Worm (Caenorhabditis elegans) whole organism, late embryonic: ENCODE measurements around the gene clec-55.
A peak's percentile ranks its signal among the peaks of the same experiment; 100 is the strongest.

Experiments
- C08G9.2 ChIP-seq: sonication (generic microtip); optimal IDR thresholded peaks from 2 replicates; lab custom pipeline; 2016; ENCODE audit warnings: mild to moderate bottlenecking, missing genetic modification characterization, moderate library complexity, missing compliant biosample characterization
- C38D4.7 ChIP-seq: fragments of 200-800 bp; sonication (Bioruptor generic); optimal IDR thresholded peaks from 2 replicates; lab custom pipeline; 2018; ENCODE audit warnings: mild to moderate bottlenecking, missing genetic modification characterization, moderate library complexity, missing compliant biosample characterization
- F13H6.1 ChIP-seq: sonication (generic microtip); optimal IDR thresholded peaks from 2 replicates; lab custom pipeline; 2016; ENCODE audit warnings: missing genetic modification characterization, missing compliant biosample characterization
- K02D7.2 ChIP-seq: sonication (generic microtip); optimal IDR thresholded peaks from 2 replicates; lab custom pipeline; 2017; ENCODE audit warnings: mild to moderate bottlenecking, missing genetic modification characterization, missing compliant biosample characterization
- K09A11.1 ChIP-seq: sonication (generic microtip); optimal IDR thresholded peaks from 2 replicates; lab custom pipeline; 2017; ENCODE audit warnings: antibody characterized with exemption, mild to moderate bottlenecking, missing genetic modification characterization, missing compliant biosample characterization; ENCODE audit not compliant: insufficient read depth
- T23F11.4 ChIP-seq: fragments of 200-800 bp; sonication (Bioruptor generic); optimal IDR thresholded peaks from 2 replicates; lab custom pipeline; 2018; ENCODE audit warnings: mild to moderate bottlenecking, missing genetic modification characterization, missing compliant biosample characterization
- Y22D7AL.16 ChIP-seq: sonication (generic microtip); optimal IDR thresholded peaks from 2 replicates; lab custom pipeline; 2016; ENCODE audit warnings: missing genetic modification characterization, missing compliant biosample characterization
- ahr-1 ChIP-seq: sonication (generic microtip); optimal IDR thresholded peaks from 2 replicates; lab custom pipeline; 2016; ENCODE audit warnings: missing genetic modification characterization, missing compliant biosample characterization
- ama-1 ChIP-seq: fragments of 150-350 bp; optimal IDR thresholded peaks from 2 replicates; lab custom pipeline; 2014
- ceh-14 ChIP-seq: sonication (generic microtip); optimal IDR thresholded peaks from 2 replicates; lab custom pipeline; 2016; ENCODE audit warnings: missing genotype, missing genetic modification characterization, missing compliant biosample characterization
- ceh-19 ChIP-seq: fragments of 200-800 bp; sonication (Bioruptor generic); optimal IDR thresholded peaks from 2 replicates; lab custom pipeline; 2018; ENCODE audit warnings: mild to moderate bottlenecking, missing genetic modification characterization, missing compliant biosample characterization
- ceh-2 ChIP-seq: sonication (generic microtip); optimal IDR thresholded peaks from 2 replicates; lab custom pipeline; 2016; ENCODE audit warnings: missing genotype, missing genetic modification characterization, missing compliant biosample characterization
- ceh-22 ChIP-seq: sonication (generic microtip); optimal IDR thresholded peaks from 2 replicates; lab custom pipeline; 2017; ENCODE audit warnings: missing biosample characterization, missing genetic modification characterization
- ceh-24 ChIP-seq: sonication (generic microtip); optimal IDR thresholded peaks from 2 replicates; lab custom pipeline; 2016; ENCODE audit warnings: mild to moderate bottlenecking, missing genetic modification characterization, missing compliant biosample characterization
- ceh-31 ChIP-seq: sonication (generic microtip); optimal IDR thresholded peaks from 2 replicates; lab custom pipeline; 2016; ENCODE audit warnings: missing genetic modification characterization, missing compliant biosample characterization
- ceh-45 ChIP-seq: fragments of 200-800 bp; sonication (Bioruptor generic); IDR thresholded peaks from 2 replicates; pipeline ENCODE4 v1.3.6; 2022; ENCODE audit warnings: missing genetic modification reagents, missing genetic modification characterization, missing compliant biosample characterization
- che-1 ChIP-seq: sonication (generic microtip); optimal IDR thresholded peaks from 2 replicates; lab custom pipeline; 2016; ENCODE audit warnings: mild to moderate bottlenecking, missing genetic modification characterization, missing compliant biosample characterization
- dmd-4 ChIP-seq: sonication (generic microtip); optimal IDR thresholded peaks from 2 replicates; lab custom pipeline; 2016; ENCODE audit warnings: borderline replicate concordance, missing genetic modification characterization, missing compliant biosample characterization
- elt-2 ChIP-seq: sonication (generic microtip); optimal IDR thresholded peaks from 2 replicates; lab custom pipeline; 2016; ENCODE audit warnings: missing genetic modification reagents, missing genetic modification characterization, missing compliant biosample characterization
- eyg-1 ChIP-seq: sonication (generic microtip); optimal IDR thresholded peaks from 2 replicates; lab custom pipeline; 2016; ENCODE audit warnings: missing genotype, missing genetic modification characterization, missing compliant biosample characterization
- fkh-10 ChIP-seq: fragments of 150-350 bp; optimal IDR thresholded peaks from 2 replicates; lab custom pipeline; 2014; ENCODE audit warnings: missing biosample characterization, missing genetic modification reagents, missing genetic modification characterization
- fkh-6 ChIP-seq: sonication (generic microtip); optimal IDR thresholded peaks from 2 replicates; lab custom pipeline; 2016; ENCODE audit warnings: missing genetic modification characterization, missing compliant biosample characterization
- gmeb-2 ChIP-seq: sonication (generic microtip); optimal IDR thresholded peaks from 2 replicates; lab custom pipeline; 2016; ENCODE audit warnings: missing genetic modification characterization, inconsistent platforms, missing compliant biosample characterization
- hlh-15 ChIP-seq: sonication (generic microtip); optimal IDR thresholded peaks from 2 replicates; lab custom pipeline; 2016; ENCODE audit warnings: missing genetic modification characterization, missing compliant biosample characterization
- lim-6 ChIP-seq: sonication (generic microtip); optimal IDR thresholded peaks from 2 replicates; lab custom pipeline; 2016; ENCODE audit warnings: missing genetic modification characterization, missing compliant biosample characterization
- madf-2 ChIP-seq: sonication (generic microtip); optimal IDR thresholded peaks from 2 replicates; lab custom pipeline; 2017; ENCODE audit warnings: missing genetic modification characterization, missing compliant biosample characterization
- mec-3 ChIP-seq: sonication (generic microtip); optimal IDR thresholded peaks from 2 replicates; lab custom pipeline; 2016; ENCODE audit warnings: borderline replicate concordance, missing genetic modification characterization, missing compliant biosample characterization
- pag-3 ChIP-seq: sonication (generic microtip); optimal IDR thresholded peaks from 2 replicates; lab custom pipeline; 2016; ENCODE audit warnings: missing compliant biosample characterization, missing genetic modification characterization, borderline replicate concordance
- pat-9 ChIP-seq: fragments of 200-800 bp; sonication (Bioruptor generic); optimal IDR thresholded peaks from 2 replicates; lab custom pipeline; 2018; ENCODE audit warnings: mild to moderate bottlenecking, missing genetic modification characterization, moderate library complexity, missing compliant biosample characterization
- pax-1 ChIP-seq: fragments of 150-350 bp; optimal IDR thresholded peaks from 2 replicates; lab custom pipeline; 2014; ENCODE audit warnings: missing biosample characterization, missing genetic modification characterization
- pha-2 ChIP-seq: sonication (generic microtip); optimal IDR thresholded peaks from 2 replicates; lab custom pipeline; 2017; ENCODE audit warnings: mild to moderate bottlenecking, missing genetic modification characterization, missing compliant biosample characterization
- pha-4 ChIP-seq: fragments of 150-350 bp; optimal IDR thresholded peaks from 2 replicates; lab custom pipeline; 2018; ENCODE audit warnings: missing biosample characterization, missing genetic modification reagents, missing genetic modification characterization
- ref-2 ChIP-seq: sonication (generic microtip); optimal IDR thresholded peaks from 2 replicates; lab custom pipeline; 2016; ENCODE audit warnings: missing genetic modification characterization, missing compliant biosample characterization
- rnt-1 ChIP-seq: sonication (generic microtip); optimal IDR thresholded peaks from 2 replicates; lab custom pipeline; 2016; ENCODE audit warnings: missing genetic modification characterization, missing compliant biosample characterization
- sox-4 ChIP-seq: sonication (generic microtip); optimal IDR thresholded peaks from 2 replicates; lab custom pipeline; 2017; ENCODE audit warnings: mild to moderate bottlenecking, missing genetic modification characterization, inconsistent platforms, missing compliant biosample characterization
- tbx-2 ChIP-seq: sonication (generic microtip); optimal IDR thresholded peaks from 2 replicates; lab custom pipeline; 2016; ENCODE audit warnings: missing genetic modification characterization, missing compliant biosample characterization
- tbx-7 ChIP-seq: sonication (generic microtip); optimal IDR thresholded peaks from 2 replicates; lab custom pipeline; 2016; ENCODE audit warnings: missing genotype, missing genetic modification characterization, missing compliant biosample characterization
- ttx-3 ChIP-seq: sonication (generic microtip); optimal IDR thresholded peaks from 2 replicates; lab custom pipeline; 2016; ENCODE audit warnings: missing genetic modification reagents, missing genetic modification characterization, missing compliant biosample characterization
- unc-42 ChIP-seq: sonication (generic microtip); optimal IDR thresholded peaks from 2 replicates; lab custom pipeline; 2016; ENCODE audit warnings: missing genotype, missing genetic modification characterization, missing compliant biosample characterization
- unc-55 ChIP-seq: sonication (generic microtip); optimal IDR thresholded peaks from 2 replicates; lab custom pipeline; 2017; ENCODE audit warnings: missing biosample characterization, missing genetic modification reagents, missing genetic modification characterization
- zip-5 ChIP-seq: sonication (generic microtip); optimal IDR thresholded peaks from 2 replicates; lab custom pipeline; 2016; ENCODE audit warnings: missing genetic modification characterization, missing compliant biosample characterization

Gene clec-55

ce11 chrV:14506713-14507675, 27.9 kb downstream of the clec-55 start:
- TF ChIP-seq ama-1 (no peak), ceh-45 (GFP tag; lab: Robert Waterston, UW) (no peak), ceh-22 (tag; lab: Kevin White, UChicago) (no peak), che-1 (tag; lab: Kevin White, UChicago) (no peak), ceh-2 (no peak), pha-2 (no peak), hlh-15 (no peak), T23F11.4 (GFP tag; lab: Kevin White, UChicago) (no peak), unc-55 (peak; percentile 6), ceh-24 (tag; lab: Kevin White, UChicago) (no peak), elt-2 (tag; lab: Kevin White, UChicago) (peak; percentile 3), unc-42 (tag; lab: Kevin White, UChicago) (no peak), rnt-1 (peak; percentile 22), sox-4 (no peak), madf-2 (tag; lab: Kevin White, UChicago) (no peak), C08G9.2 (tag; lab: Kevin White, UChicago) (no peak), fkh-10 (no peak)

ce11 chrV:14508005-14508521, 29.0 kb downstream of the clec-55 start, which contains the start of gene R02D5.1:
Gene R02D5.1, plus strand, starts transcription at chrV:14508249.
- TF ChIP-seq ref-2 (tag; lab: Kevin White, UChicago) (peak; percentile 77), tbx-2 (tag; lab: Kevin White, UChicago) (no peak), T23F11.4 (GFP tag; lab: Kevin White, UChicago) (peak; percentile 4)

DNA sequence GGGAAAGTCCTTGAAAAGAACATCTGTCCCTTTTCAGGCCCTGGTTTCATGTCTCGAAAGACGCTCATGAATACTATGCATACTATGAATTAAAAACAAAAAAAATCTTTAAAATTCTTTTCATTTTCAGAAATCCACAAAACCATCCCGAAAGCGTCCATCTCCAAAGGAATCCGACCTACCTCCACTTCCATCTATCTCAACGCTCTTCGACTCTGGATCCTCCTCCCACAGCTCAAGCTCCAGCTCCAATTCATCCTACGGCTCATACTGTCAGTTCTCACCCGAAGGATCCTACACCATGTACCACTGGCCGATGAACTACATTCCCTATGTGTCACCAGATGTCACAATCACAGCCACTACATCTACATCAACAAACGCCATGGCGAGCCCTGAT, 29.5 kb downstream of the clec-55 start:
- TF ChIP-seq elt-2 (tag; lab: Kevin White, UChicago) (no peak), gmeb-2 (no peak), C38D4.7 (GFP tag; lab: Kevin White, UChicago) (no peak), lim-6 (no peak), K09A11.1 (no peak), T23F11.4 (GFP tag; lab: Kevin White, UChicago) (no peak), pax-1 (no peak), ref-2 (tag; lab: Kevin White, UChicago) (no peak), pat-9 (tag; lab: Kevin White, UChicago) (no peak), unc-42 (tag; lab: Kevin White, UChicago) (no peak), ama-1 (no peak), mec-3 (tag; lab: Kevin White, UChicago) (no peak), C08G9.2 (tag; lab: Kevin White, UChicago) (no peak), ceh-31 (no peak), ahr-1 (tag; lab: Kevin White, UChicago) (no peak), Y22D7AL.16 (tag; lab: Kevin White, UChicago) (no peak), eyg-1 (tag; lab: Kevin White, UChicago) (no peak), ceh-14 (tag; lab: Kevin White, UChicago) (no peak), ceh-19 (no peak)

- no peak for TF ChIP-seq pha-4
- TF ChIP-seq eyg-1 (tag; lab: Kevin White, UChicago), result no peak
- no peak for TF ChIP-seq madf-2 (tag; lab: Kevin White, UChicago)
- no peak for TF ChIP-seq fkh-6
- no peak for TF ChIP-seq hlh-15
- TF ChIP-seq tbx-7, result no peak
- TF ChIP-seq Y22D7AL.16 (tag; lab: Kevin White, UChicago), result no peak
- TF ChIP-seq K02D7.2, result no peak
- TF ChIP-seq F13H6.1 (tag; lab: Kevin White, UChicago), result no peak
- no peak for TF ChIP-seq dmd-4 (tag; lab: Kevin White, UChicago)
- no peak for TF ChIP-seq ttx-3
- TF ChIP-seq elt-2 (tag; lab: Kevin White, UChicago), result no peak
- TF ChIP-seq pag-3, result no peak
- TF ChIP-seq zip-5 (tag; lab: Kevin White, UChicago), result no peak
- no peak for TF ChIP-seq che-1 (tag; lab: Kevin White, UChicago)
Observed at ce11 chrV:14510746-14511145, 31.7 kb downstream of the clec-55 start, which contains the start of gene R02D5.9. Gene R02D5.9, minus strand, starts transcription at chrV:14511123.
